Fruit fly (Drosophila melanogaster) whole organism, embryonic: ENCODE results near the gene CG11030.

Experiments
- Bdp1 ChIP-seq: fragments of 200-800 bp; sonication (Bioruptor generic); optimal IDR thresholded peaks from 3 replicates; lab custom pipeline; 2016; ENCODE audit warnings: missing biosample characterization, missing genetic modification characterization
- CG10462 ChIP-seq: fragments of 200-800 bp; sonication (Bioruptor generic); optimal IDR thresholded peaks from 2 replicates; lab custom pipeline; 2016; ENCODE audit warnings: missing biosample characterization, missing genetic modification characterization
- CG10565 ChIP-seq: fragments of 200-800 bp; sonication (Bioruptor generic); optimal IDR thresholded peaks from 3 replicates; lab custom pipeline; 2016; ENCODE audit warnings: missing biosample characterization, mild to moderate bottlenecking, missing genetic modification characterization
- CG11247 ChIP-seq: fragments of 200-800 bp; sonication (Bioruptor generic); IDR thresholded peaks from 2 replicates; pipeline ENCODE4 v1.3.6; 2022; ENCODE audit warnings: missing biosample characterization, missing genetic modification characterization
- CG11560 ChIP-seq: fragments of 200-800 bp; sonication (Bioruptor generic); IDR thresholded peaks from 3 replicates; pipeline ENCODE4 v1.3.6; 2022; ENCODE audit warnings: missing biosample characterization, missing genetic modification characterization
- CG11695 ChIP-seq: fragments of 200-800 bp; sonication (Bioruptor generic); IDR thresholded peaks from 3 replicates; pipeline ENCODE4 v1.3.6; 2022; ENCODE audit warnings: missing biosample characterization, missing genetic modification characterization
- CG12071 ChIP-seq: fragments of 200-800 bp; sonication (Bioruptor generic); optimal IDR thresholded peaks from 3 replicates; lab custom pipeline; 2018; ENCODE audit warnings: missing biosample characterization, mild to moderate bottlenecking, missing genetic modification characterization
- CG12659 ChIP-seq: fragments of 200-800 bp; sonication (Bioruptor generic); optimal IDR thresholded peaks from 3 replicates; lab custom pipeline; 2017; ENCODE audit warnings: mild to moderate bottlenecking, missing biosample characterization, missing genetic modification reagents, missing genetic modification characterization
- CG12744 ChIP-seq: fragments of 200-800 bp; sonication (Bioruptor generic); optimal IDR thresholded peaks from 2 replicates; lab custom pipeline; 2016; ENCODE audit warnings: missing biosample characterization, missing genetic modification characterization
- CG15479 ChIP-seq: fragments of 200-800 bp; sonication (Bioruptor generic); optimal IDR thresholded peaks from 3 replicates; lab custom pipeline; 2019; ENCODE audit warnings: missing biosample characterization, mild to moderate bottlenecking, missing genetic modification characterization, moderate library complexity
- CG17612 ChIP-seq: fragments of 200-800 bp; sonication (Bioruptor generic); IDR thresholded peaks from 2 replicates; pipeline ENCODE4 v1.3.6; 2022; ENCODE audit warnings: missing biosample characterization, missing genetic modification characterization
- CG18262 ChIP-seq: fragments of 200-800 bp; optimal IDR thresholded peaks from 3 replicates; lab custom pipeline; 2019; ENCODE audit warnings: missing biosample characterization, mild to moderate bottlenecking, missing genetic modification characterization, moderate library complexity
- CG33557 ChIP-seq: fragments of 200-800 bp; sonication (Bioruptor generic); optimal IDR thresholded peaks from 2 replicates; lab custom pipeline; 2019; ENCODE audit warnings: missing biosample characterization, mild to moderate bottlenecking, missing genetic modification characterization, moderate library complexity
- CG4730 ChIP-seq: fragments of 200-800 bp; sonication (Bioruptor generic); IDR thresholded peaks from 2 replicates; pipeline ENCODE4 v1.3.6; 2022; ENCODE audit warnings: missing biosample characterization, missing genetic modification characterization
- CG4820 ChIP-seq: fragments of 200-800 bp; sonication (Bioruptor generic); optimal IDR thresholded peaks from 3 replicates; lab custom pipeline; 2016; ENCODE audit warnings: missing biosample characterization, missing genetic modification characterization
- CG5953 ChIP-seq: fragments of 200-800 bp; sonication (Bioruptor generic); IDR thresholded peaks from 2 replicates; pipeline ENCODE4 v1.3.6; 2022; ENCODE audit warnings: missing biosample characterization, missing genetic modification characterization
- CG6791 ChIP-seq: fragments of 200-800 bp; sonication (Bioruptor generic); IDR thresholded peaks from 3 replicates; pipeline ENCODE4 v1.3.6; 2022; ENCODE audit warnings: missing biosample characterization, missing genetic modification characterization; ENCODE audit not compliant: partially characterized antibody
- CG7556 ChIP-seq: fragments of 200-800 bp; sonication (Bioruptor generic); optimal IDR thresholded peaks from 2 replicates; lab custom pipeline; 2017; ENCODE audit warnings: missing biosample characterization, mild to moderate bottlenecking, missing genetic modification characterization
- CG8359 ChIP-seq: fragments of 200-800 bp; sonication (Bioruptor generic); optimal IDR thresholded peaks from 2 replicates; lab custom pipeline; 2017; ENCODE audit warnings: missing biosample characterization, mild to moderate bottlenecking, missing genetic modification characterization, borderline replicate concordance
- E2f1 ChIP-seq: fragments of 200-800 bp; sonication (Bioruptor generic); IDR thresholded peaks from 2 replicates; pipeline ENCODE4 v1.3.6; 2022; ENCODE audit warnings: missing biosample characterization, missing genetic modification characterization
- Fer3 ChIP-seq: fragments of 200-800 bp; sonication (Bioruptor generic); optimal IDR thresholded peaks from 2 replicates; lab custom pipeline; 2018; ENCODE audit warnings: missing biosample characterization, mild to moderate bottlenecking, missing genetic modification characterization, moderate library complexity
- HLHmδ ChIP-seq: fragments of 200-800 bp; sonication (Bioruptor generic); optimal IDR thresholded peaks from 2 replicates; lab custom pipeline; 2018; ENCODE audit warnings: missing biosample characterization, mild to moderate bottlenecking, missing genetic modification characterization, moderate library complexity
- Hsf ChIP-seq: fragments of 200-800 bp; sonication (Bioruptor generic); optimal IDR thresholded peaks from 3 replicates; lab custom pipeline; 2016; ENCODE audit warnings: missing biosample characterization, missing genetic modification characterization
- MBD-R2 ChIP-seq: fragments of 200-800 bp; sonication (Bioruptor generic); IDR thresholded peaks from 2 replicates; pipeline ENCODE4 v1.3.6; 2022; ENCODE audit warnings: missing biosample characterization, missing genetic modification characterization
- Ravus ChIP-seq: fragments of 200-800 bp; sonication (Bioruptor generic); IDR thresholded peaks from 2 replicates; pipeline ENCODE4 v1.3.6; 2022; ENCODE audit warnings: missing biosample characterization, missing genetic modification characterization
- Scr ChIP-seq: fragments of 200-800 bp; sonication (Bioruptor generic); IDR thresholded peaks from 2 replicates; pipeline ENCODE4 v1.3.6; 2022; ENCODE audit warnings: missing biosample characterization, missing genetic modification characterization; ENCODE audit not compliant: partially characterized antibody
- Taf1 ChIP-seq: fragments of 200-800 bp; sonication (Bioruptor generic); IDR thresholded peaks from 2 replicates; pipeline ENCODE4 v1.3.6; 2022; ENCODE audit warnings: missing biosample characterization, missing genetic modification characterization
- Xrp1 ChIP-seq: fragments of 200-800 bp; sonication (Bioruptor generic); IDR thresholded peaks from 2 replicates; pipeline ENCODE4 v1.3.6; 2022; ENCODE audit warnings: missing biosample characterization, missing genetic modification characterization
- ato ChIP-seq: fragments of 200-800 bp; sonication (Bioruptor generic); IDR thresholded peaks from 2 replicates; pipeline ENCODE4 v1.3.6; 2022; ENCODE audit warnings: missing biosample characterization, missing genetic modification characterization; ENCODE audit not compliant: partially characterized antibody
- dmrt99B ChIP-seq: fragments of 200-800 bp; sonication (Bioruptor generic); optimal IDR thresholded peaks from 2 replicates; lab custom pipeline; 2018; ENCODE audit warnings: missing biosample characterization, mild to moderate bottlenecking, missing genetic modification characterization, moderate library complexity
- emc ChIP-seq: fragments of 200-800 bp; sonication (Bioruptor generic); optimal IDR thresholded peaks from 2 replicates; lab custom pipeline; 2016; ENCODE audit warnings: missing biosample characterization, missing genetic modification characterization
- gem ChIP-seq: fragments of 200-800 bp; sonication (Bioruptor generic); optimal IDR thresholded peaks from 2 replicates; lab custom pipeline; 2019; ENCODE audit warnings: missing biosample characterization, mild to moderate bottlenecking, missing genetic modification characterization, moderate library complexity
- hbn ChIP-seq: fragments of 200-800 bp; sonication (Bioruptor generic); IDR thresholded peaks from 2 replicates; pipeline ENCODE4 v1.3.6; 2022; ENCODE audit warnings: missing biosample characterization, missing genetic modification characterization; ENCODE audit not compliant: partially characterized antibody
- her ChIP-seq: fragments of 200-800 bp; sonication (Bioruptor generic); optimal IDR thresholded peaks from 2 replicates; lab custom pipeline; 2016; ENCODE audit warnings: missing biosample characterization, missing genetic modification characterization
- ind ChIP-seq: fragments of 200-800 bp; sonication (Bioruptor generic); optimal IDR thresholded peaks from 3 replicates; lab custom pipeline; 2016; ENCODE audit warnings: missing biosample characterization, missing genetic modification characterization
- kni ChIP-seq: fragments of 200-800 bp; sonication (Bioruptor generic); optimal IDR thresholded peaks from 3 replicates; lab custom pipeline; 2017; ENCODE audit warnings: mild to moderate bottlenecking, missing biosample characterization, missing genetic modification reagents, missing genetic modification characterization
- knrl ChIP-seq: fragments of 200-800 bp; sonication (Bioruptor generic); IDR thresholded peaks from 3 replicates; pipeline ENCODE4 v1.3.6; 2022; ENCODE audit warnings: missing biosample characterization, missing genetic modification characterization; ENCODE audit not compliant: partially characterized antibody
- onecut ChIP-seq: fragments of 200-800 bp; sonication (Bioruptor generic); IDR thresholded peaks from 2 replicates; pipeline ENCODE4 v1.3.6; 2022; ENCODE audit warnings: missing biosample characterization, missing genetic modification characterization
- pan ChIP-seq, 4 experiments: fragments of >200 bp in 3 of 4; fragments of 200-800 bp in 1 of 4; sonication (Bioruptor generic) in 1 of 4; optimal IDR thresholded peaks in 3 of 4; IDR thresholded peaks in 1 of 4; 2 replicates each; pipeline versions ENCODE4 v1.3.6 to Lab custom; 2017 to 2022; ENCODE audit warnings: missing biosample characterization in 2 of 4, missing genetic modification characterization in 2 of 4, mixed read lengths in 1 of 4
- pzg ChIP-seq: fragments of 200-800 bp; sonication (Bioruptor generic); optimal IDR thresholded peaks from 3 replicates; lab custom pipeline; 2018; ENCODE audit warnings: missing biosample characterization, mild to moderate bottlenecking, missing genetic modification characterization, moderate library complexity
- ranshi ChIP-seq: fragments of 200-800 bp; sonication (Bioruptor generic); IDR thresholded peaks from 2 replicates; pipeline ENCODE4 v1.3.6; 2022; ENCODE audit warnings: missing biosample characterization, missing genetic modification characterization
- rib ChIP-seq: fragments of 200-800 bp; sonication (Bioruptor generic); IDR thresholded peaks from 2 replicates; pipeline ENCODE4 v1.3.6; 2022; ENCODE audit warnings: missing biosample characterization, missing genetic modification characterization
- sd ChIP-seq: fragments of 200-800 bp; sonication (Bioruptor generic); optimal IDR thresholded peaks from 3 replicates; lab custom pipeline; 2018; ENCODE audit warnings: missing biosample characterization, mild to moderate bottlenecking, missing genetic modification characterization, moderate library complexity
- sens ChIP-seq: fragments of 200-800 bp; sonication (Bioruptor generic); peaks from one replicate; lab custom pipeline; 2016; ENCODE audit warnings: missing biosample characterization, missing genetic modification characterization
- tup ChIP-seq: fragments of 200-800 bp; sonication (Bioruptor generic); optimal IDR thresholded peaks from 2 replicates; lab custom pipeline; 2016; ENCODE audit warnings: missing biosample characterization, mild to moderate bottlenecking, missing genetic modification characterization, moderate library complexity
- twi ChIP-seq: fragments of 200-800 bp; optimal IDR thresholded peaks from 2 replicates; lab custom pipeline; 2019; ENCODE audit warnings: missing biosample characterization, mild to moderate bottlenecking, missing genetic modification characterization, moderate library complexity
- zfh2 ChIP-seq: fragments of 200-800 bp; sonication (Bioruptor generic); optimal IDR thresholded peaks from 2 replicates; lab custom pipeline; 2016; ENCODE audit warnings: missing biosample characterization, missing genetic modification characterization

The CG11030 gene

DNA sequence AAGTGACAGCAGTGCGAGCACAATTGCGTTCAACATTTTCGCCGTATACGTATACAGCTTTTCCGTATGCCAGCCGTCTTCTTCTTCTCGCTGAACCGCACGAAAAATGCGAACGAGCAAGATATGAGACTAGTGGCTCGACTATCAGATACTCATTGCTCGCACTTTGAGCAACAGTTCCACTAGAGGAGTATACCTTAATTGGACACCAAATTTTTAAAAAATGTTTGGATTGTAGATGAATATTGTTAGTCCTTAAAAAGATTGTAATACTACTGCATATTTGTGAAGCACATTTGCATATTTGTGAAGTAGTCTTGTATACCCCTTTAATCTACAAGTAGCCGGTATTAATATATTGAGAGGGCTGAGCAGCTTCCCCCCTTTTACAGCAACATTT lies 53.7 kb downstream of the CG11030 start (continued):
- TF ChIP-seq CG33557 (GFP tag; lab: Kevin White, UChicago) (no peak), Taf1 (GFP tag; lab: Robert Waterston, UW) (no peak), CG11695 (no peak; the same call in 2 of the 3 replicates), CG6791 (GFP tag; lab: Robert Waterston, UW) (peak; percentile 72), onecut (no peak), Hsf (GFP tag; lab: Kevin White, UChicago) (no peak), Bdp1 (GFP tag; lab: Kevin White, UChicago) (no peak), pan (optimal IDR thresholded peaks at IDR 0.05; lab: Kevin White, UChicago) (no peak), pan (GFP tag; optimal IDR thresholded peaks at IDR 0.05 in 1 of 2, IDR thresholded peaks at IDR 0.05 in 1 of 2) (peak in 1 of 2 experiments; percentile 28), CG4730 (GFP tag; lab: Robert Waterston, UW) (no peak), CG10565 (GFP tag; lab: Kevin White, UChicago) (no peak), E2f1 (no peak), CG12659 (GFP tag; lab: Kevin White, UChicago) (no peak), her (GFP tag; lab: Kevin White, UChicago) (no peak), zfh2 (GFP tag; lab: Kevin White, UChicago) (peak; percentile 17), Xrp1 (peak; percentile 41; the same call in 1 of the 2 replicates), Ravus (no peak), CG15479 (GFP tag; lab: Kevin White, UChicago) (no peak), CG4820 (GFP tag; lab: Kevin White, UChicago) (no peak), rib (no peak), Scr (peak; percentile 47), CG18262 (tag; lab: Kevin White, UChicago) (no peak), CG8359 (GFP tag; lab: Kevin White, UChicago) (no peak), CG7556 (GFP tag; lab: Kevin White, UChicago) (peak; percentile 18), ato (GFP tag; lab: Robert Waterston, UW) (0 out of 2 replicates have a peak, but pooled peaks have one; percentile 39), MBD-R2 (GFP tag; lab: Robert Waterston, UW) (no peak), pzg (no peak), ranshi (GFP tag; lab: Robert Waterston, UW) (no peak), kni (GFP tag; lab: Kevin White, UChicago) (no peak), ind (GFP tag; lab: Kevin White, UChicago) (peak; percentile 31), Fer3 (tag; lab: Kevin White, UChicago) (peak; percentile 17), CG10462 (GFP tag; lab: Kevin White, UChicago) (no peak), HLHmδ (GFP tag; lab: Kevin White, UChicago) (no peak), CG12071 (GFP tag; lab: Kevin White, UChicago) (peak; percentile 20), CG5953 (GFP tag; lab: Robert Waterston, UW) (no peak), CG11247 (no peak), CG17612 (no peak), knrl (GFP tag; lab: Robert Waterston, UW) (no peak), dmrt99B (peak; percentile 50), CG12744 (GFP tag; lab: Kevin White, UChicago) (no peak), emc (GFP tag; lab: Kevin White, UChicago) (no peak), tup (no peak)

DNA sequence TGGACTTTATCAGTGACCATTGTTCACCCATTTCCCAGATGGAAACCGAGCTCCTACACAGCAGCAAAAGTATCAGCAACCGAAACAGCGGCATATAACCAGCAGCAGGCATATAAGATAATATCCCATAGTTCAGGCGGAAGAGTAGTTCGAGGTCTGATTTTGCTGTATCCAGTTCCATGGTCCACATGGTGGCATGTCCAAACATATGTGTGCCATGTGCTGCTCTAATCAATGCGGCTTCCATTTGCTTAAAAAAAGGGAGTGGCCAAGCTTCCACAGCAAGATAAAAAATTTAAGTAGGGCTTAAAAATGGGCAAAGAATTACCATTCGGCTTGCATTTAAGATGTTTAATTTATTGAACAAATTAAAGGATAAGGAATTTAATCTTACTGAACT lies 56.2 kb downstream of the CG11030 start:
- TF ChIP-seq twi: peak; percentile 96
- no peak for TF ChIP-seq gem
- TF ChIP-seq hbn (GFP tag; lab: Robert Waterston, UW): no peak
- TF ChIP-seq sens (GFP tag; lab: Kevin White, UChicago): peak; percentile 10
- TF ChIP-seq sd (tag; lab: Kevin White, UChicago): no peak
- TF ChIP-seq CG11560 (tag; lab: Robert Waterston, UW): peak; percentile 21; the same call in 1 of the 3 replicates
